Worm (Caenorhabditis elegans): ENCODE data around the gene pas-1.

Gene pas-1

ce11 chrV:14460615-14461102 lies 38.2 kb upstream of the pas-1 start, which contains the start of gene F08H9.2:
TSS of gene F08H9.2 (plus strand) at chrV:14460665.
- no peak for TF ChIP-seq lim-6 (tag; optimal IDR thresholded peaks at IDR 0.05)
- TF ChIP-seq elt-4 (tag; optimal IDR thresholded peaks at IDR 0.05): no peak
- no peak for TF ChIP-seq ceh-14 (tag; optimal IDR thresholded peaks at IDR 0.05)
- no peak for TF ChIP-seq unc-86 (tag; optimal IDR thresholded peaks at IDR 0.05)
- no peak for TF ChIP-seq ceh-18 (tag; optimal IDR thresholded peaks at IDR 0.05)
- no peak for TF ChIP-seq dmd-4 (tag; optimal IDR thresholded peaks at IDR 0.05; ENCODE audit: borderline replicate concordance)

ce11 chrV:14460122-14460521 lies 37.7 kb upstream of the pas-1 start:
- TF ChIP-seq unc-55 (GFP tag; optimal IDR thresholded peaks at IDR 0.05): no peak
- TF ChIP-seq elt-2 (tag; optimal IDR thresholded peaks at IDR 0.05): no peak
- no peak for TF ChIP-seq nhr-232 (tag; optimal IDR thresholded peaks at IDR 0.05)
- TF ChIP-seq pha-2 (tag; optimal IDR thresholded peaks at IDR 0.05): no peak
- TF ChIP-seq hlh-15 (tag; optimal IDR thresholded peaks at IDR 0.05): no peak
- TF ChIP-seq tbx-2 (tag; optimal IDR thresholded peaks at IDR 0.05): no peak
- TF ChIP-seq sdc-2 (tag; optimal IDR thresholded peaks at IDR 0.05): no peak
- TF ChIP-seq ttx-3 (tag; optimal IDR thresholded peaks at IDR 0.05): no peak
- TF ChIP-seq mec-3 (tag; optimal IDR thresholded peaks at IDR 0.05; ENCODE audit: borderline replicate concordance): no peak
- TF ChIP-seq syd-9 (tag; optimal IDR thresholded peaks at IDR 0.05): no peak
- TF ChIP-seq hlh-13 (GFP tag; optimal IDR thresholded peaks at IDR 0.05): no peak
- TF ChIP-seq pqm-1 (tag; optimal IDR thresholded peaks at IDR 0.05): no peak
- TF ChIP-seq ama-1 (optimal IDR thresholded peaks at IDR 0.05): no peak
- no peak for TF ChIP-seq C08G9.2 (tag; optimal IDR thresholded peaks at IDR 0.05)
- no peak for TF ChIP-seq hlh-30 (tag; optimal IDR thresholded peaks at IDR 0.05; ENCODE audit: insufficient read depth)
- TF ChIP-seq nfya-1 (tag; optimal IDR thresholded peaks at IDR 0.05): no peak
- TF ChIP-seq elt-4 (tag; optimal IDR thresholded peaks at IDR 0.05): no peak
- no peak for TF ChIP-seq unc-86 (tag; optimal IDR thresholded peaks at IDR 0.05)

ce11 chrV:14457070-14457469 lies 34.7 kb upstream of the pas-1 start, which contains the start of gene coh-3:
TSS of gene coh-3 (plus strand) at chrV:14457422.
- no peak for TF ChIP-seq C38D4.7 (GFP tag; optimal IDR thresholded peaks at IDR 0.05)
- TF ChIP-seq che-1 (tag; optimal IDR thresholded peaks at IDR 0.05): no peak
- TF ChIP-seq elt-2 (tag; optimal IDR thresholded peaks at IDR 0.05): no peak
- TF ChIP-seq ahr-1 (tag; optimal IDR thresholded peaks at IDR 0.05): no peak
- TF ChIP-seq ceh-22 (tag; optimal IDR thresholded peaks at IDR 0.05): no peak
- no peak for TF ChIP-seq C08G9.2 (tag; optimal IDR thresholded peaks at IDR 0.05)
- TF ChIP-seq fkh-6 (tag; optimal IDR thresholded peaks at IDR 0.05): no peak

ce11 chrV:14456626-14457025 lies 34.2 kb upstream of the pas-1 start, which contains the start of gene bmk-1:
TSS of gene bmk-1 (minus strand) at chrV:14456984.
- TF ChIP-seq unc-42 (tag; optimal IDR thresholded peaks at IDR 0.05): peak; percentile 48
- no peak for TF ChIP-seq pha-2 (tag; optimal IDR thresholded peaks at IDR 0.05)

ce11 chrV:14449397-14449796 lies 27.0 kb upstream of the pas-1 start, which contains the start of gene F23B12.7:
TSS of gene F23B12.7 (plus strand) at chrV:14449697.
- TF ChIP-seq nhr-232 (tag; optimal IDR thresholded peaks at IDR 0.05): no peak
- TF ChIP-seq ahr-1 (tag; optimal IDR thresholded peaks at IDR 0.05): no peak
- TF ChIP-seq ceh-45 (GFP tag; IDR thresholded peaks at IDR 0.05): no peak
- no peak for TF ChIP-seq ceh-34 (tag; optimal IDR thresholded peaks at IDR 0.05)
- no peak for TF ChIP-seq pax-1 (tag; optimal IDR thresholded peaks at IDR 0.05)
- no peak for TF ChIP-seq syd-9 (tag; optimal IDR thresholded peaks at IDR 0.05)

ce11 chrV:14448669-14449068 lies 26.3 kb upstream of the pas-1 start:
- no peak for TF ChIP-seq lim-6 (tag; optimal IDR thresholded peaks at IDR 0.05)
- TF ChIP-seq pqm-1 (tag; optimal IDR thresholded peaks at IDR 0.05): no peak
- no peak for TF ChIP-seq ceh-19 (GFP tag; optimal IDR thresholded peaks at IDR 0.05)
- TF ChIP-seq ama-1 (optimal IDR thresholded peaks at IDR 0.05): no peak
- no peak for TF ChIP-seq C08G9.2 (tag; optimal IDR thresholded peaks at IDR 0.05)
- TF ChIP-seq Y22D7AL.16 (tag; optimal IDR thresholded peaks at IDR 0.05): no peak

Measured in whole organism, late embryonic.